Worm (Caenorhabditis elegans) whole organism, midembryonic: Measurements from ENCODE around the gene arrd-7.

ENCODE experiments used
- T22C8.4 ChIP-seq: fragments of 200-800 bp; sonication (Bioruptor generic); IDR thresholded peaks from 2 replicates; pipeline ENCODE4 v1.3.6; 2022; ENCODE audit warnings: missing genetic modification characterization, missing compliant biosample characterization
- cog-1 ChIP-seq: sonication (generic microtip); optimal IDR thresholded peaks from 2 replicates; lab custom pipeline; 2016; ENCODE audit warnings: missing genetic modification characterization, missing compliant biosample characterization
- flt-1 ChIP-seq: fragments of 200-800 bp; sonication (Bioruptor generic); IDR thresholded peaks from 2 replicates; pipeline ENCODE4 v1.3.6; 2022; ENCODE audit warnings: missing genetic modification characterization, missing compliant biosample characterization
- ztf-29 ChIP-seq: fragments of 200-800 bp; sonication (Bioruptor generic); IDR thresholded peaks from 2 replicates; pipeline ENCODE4 v1.3.6; 2022; ENCODE audit warnings: missing genetic modification reagents, missing genetic modification characterization, missing compliant biosample characterization

DNA sequence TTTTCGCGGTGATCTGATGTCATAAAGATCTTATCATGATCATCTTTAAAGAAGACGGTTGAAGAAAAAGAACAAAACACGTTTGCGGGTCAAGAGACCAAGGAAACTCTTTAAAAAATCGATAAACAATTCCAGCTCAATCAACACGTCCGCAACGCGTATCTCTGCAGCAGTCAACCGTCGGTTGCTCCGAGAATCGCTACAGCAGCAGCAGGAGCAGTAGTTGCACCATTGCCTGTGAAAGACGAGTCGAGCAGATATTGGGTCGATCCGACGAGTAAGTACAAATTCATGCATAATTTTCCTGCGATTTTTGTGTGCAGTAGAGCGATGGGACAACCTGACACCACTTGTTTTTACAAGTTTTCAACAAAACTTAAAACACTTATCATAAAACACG lies 7.9 kb downstream of the arrd-7 start:
- TF ChIP-seq flt-1, result no peak
- no peak for TF ChIP-seq ztf-29
- TF ChIP-seq T22C8.4 (GFP tag; lab: Robert Waterston, UW), result no peak
- no peak for TF ChIP-seq cog-1 (tag; lab: Kevin White, UChicago)
